Fruit fly (Drosophila melanogaster) whole organism, adult: ENCODE results near the gene sina.

Experiments used
- CG14711 ChIP-seq: fragments of 200-800 bp; sonication (Bioruptor generic); optimal IDR thresholded peaks from 2 replicates; lab custom pipeline; 2018; ENCODE audit warnings: missing biosample characterization, mild to moderate bottlenecking, missing genetic modification characterization, moderate library complexity
- CG1620 ChIP-seq: fragments of 200-800 bp; sonication (Bioruptor generic); optimal IDR thresholded peaks from 2 replicates; lab custom pipeline; 2016; ENCODE audit warnings: missing biosample characterization, missing genetic modification characterization
- CG7045 ChIP-seq: fragments of 200-800 bp; sonication (Bioruptor generic); optimal IDR thresholded peaks from 2 replicates; lab custom pipeline; 2017; ENCODE audit warnings: missing biosample characterization, mild to moderate bottlenecking, missing genetic modification characterization
- Crg-1 ChIP-seq: fragments of 200-800 bp; sonication (Bioruptor generic); optimal IDR thresholded peaks from 2 replicates; lab custom pipeline; 2016; ENCODE audit warnings: missing biosample characterization, missing genetic modification characterization
- bab1 ChIP-seq: fragments of 200-800 bp; sonication (Bioruptor generic); optimal IDR thresholded peaks from 3 replicates; lab custom pipeline; 2019; ENCODE audit warnings: missing biosample characterization, mild to moderate bottlenecking, missing genetic modification characterization, moderate library complexity
- kay ChIP-seq: fragments of 200-800 bp; sonication (Bioruptor generic); peaks from one replicate; lab custom pipeline; 2016; ENCODE audit warnings: missing biosample characterization, missing genetic modification characterization, borderline replicate concordance

DNA sequence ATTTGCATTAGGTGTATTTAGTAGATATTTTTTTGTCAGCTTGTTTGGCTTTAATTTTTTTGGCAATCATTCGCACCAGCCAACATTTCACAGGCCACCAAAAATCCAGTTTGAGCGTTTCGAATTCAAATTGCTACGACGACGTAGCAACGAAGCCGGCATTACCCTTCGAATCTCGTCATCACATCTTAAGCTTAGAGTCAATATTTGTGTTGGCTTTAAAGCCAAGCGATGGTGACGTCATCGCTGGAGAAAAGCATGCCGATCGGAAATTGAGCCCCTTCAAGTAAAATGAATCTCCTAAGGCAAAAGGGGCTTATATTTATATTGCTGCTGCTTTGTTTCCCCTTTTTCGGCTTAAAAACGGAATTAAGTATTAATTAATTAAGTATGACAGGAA lies 18.1 kb downstream of the sina start:
- TF ChIP-seq CG1620 (GFP tag; lab: Kevin White, UChicago) (no peak), bab1 (GFP tag; lab: Kevin White, UChicago) (no peak), kay (GFP tag; lab: Kevin White, UChicago) (no peak), Crg-1 (GFP tag; lab: Kevin White, UChicago) (no peak), CG14711 (tag; lab: Kevin White, UChicago) (no peak), CG7045 (GFP tag; lab: Kevin White, UChicago) (no peak)
